Fruit fly (Drosophila melanogaster): ENCODE results near the gene CG17570.
A peak's percentile ranks its signal among the peaks of the same experiment; 100 is the strongest.

CG17570 gene

DNA sequence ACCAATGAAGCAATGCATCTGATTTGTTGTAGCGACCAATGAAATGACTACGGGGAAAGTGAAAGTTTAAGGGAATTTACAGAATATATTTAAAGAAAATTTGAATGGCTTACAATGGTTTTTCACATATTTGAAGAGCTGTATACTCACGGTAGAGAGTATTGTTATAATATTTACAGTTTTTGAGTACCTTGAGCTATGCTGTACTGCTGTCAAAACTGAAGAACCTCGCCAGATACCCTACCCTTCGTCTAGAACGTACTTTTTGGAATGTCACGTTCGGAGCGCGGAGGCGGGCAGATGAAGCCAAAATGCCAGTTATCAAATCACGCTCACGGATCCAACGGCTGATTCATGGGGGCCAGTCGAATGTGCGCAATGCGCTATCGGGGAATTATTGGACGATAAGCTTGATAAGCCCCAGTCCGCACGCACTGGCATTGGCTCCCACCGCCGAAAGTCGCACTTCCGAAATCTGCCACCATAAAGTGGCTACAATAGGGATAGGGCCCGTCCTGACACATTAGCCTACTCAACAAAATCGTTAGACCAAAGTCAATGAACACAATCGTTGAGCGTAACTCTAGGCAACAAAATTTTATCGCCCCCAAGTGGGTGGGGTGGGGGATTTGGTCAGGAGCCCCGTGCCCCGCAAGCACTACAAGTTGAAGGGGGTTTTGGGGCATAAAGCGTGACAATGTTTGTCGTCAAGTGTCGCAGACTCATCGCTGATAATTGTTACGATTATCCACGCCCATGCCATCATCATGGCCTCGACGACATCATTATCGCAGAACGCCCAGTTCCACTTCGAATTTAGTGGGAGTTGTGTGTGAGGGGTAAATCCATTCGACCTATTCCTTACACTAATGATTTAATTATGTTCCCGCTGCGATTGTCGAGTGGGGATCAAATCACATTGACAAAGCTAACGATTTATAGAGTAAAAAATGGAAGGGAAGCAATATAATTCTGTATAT, 634 bp upstream of the CG17570 start (continued):
- peak; percentile 11; the same call in 1 of the 2 replicates for TF ChIP-seq slbo (GFP tag; IDR thresholded peaks at IDR 0.05)
- no peak for TF ChIP-seq BEAF-32 (GFP tag; optimal IDR thresholded peaks at IDR 0.05)
- TF ChIP-seq gem (tag; optimal IDR thresholded peaks at IDR 0.05) = peak; percentile 40
- TF ChIP-seq Ptx1 (GFP tag; IDR thresholded peaks at IDR 0.05) = peak; percentile 30; the same call in 1 of the 2 replicates

DNA sequence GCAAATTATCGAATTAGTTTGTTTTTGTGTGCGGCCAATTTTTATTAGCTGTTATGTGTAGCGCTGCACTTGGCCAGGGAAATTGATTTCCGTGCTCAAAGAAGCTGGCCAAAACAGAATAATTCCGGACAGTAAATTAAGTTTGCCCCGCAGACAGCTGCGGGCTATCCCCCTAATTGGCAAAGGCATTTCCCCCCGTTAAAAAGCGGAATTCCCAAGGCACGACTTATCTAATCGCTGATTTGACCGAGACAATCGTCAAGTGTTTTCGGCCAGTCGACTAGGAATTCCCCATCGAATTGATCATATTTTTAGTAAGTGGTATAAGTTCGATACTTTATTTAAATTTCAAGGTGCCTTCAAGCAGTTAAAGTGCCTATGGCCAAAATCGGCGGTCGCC, 1.2 kb downstream of the CG17570 start:
- TF ChIP-seq Chrac-16 (GFP tag; optimal IDR thresholded peaks at IDR 0.05) (no peak), CG4820 (GFP tag; optimal IDR thresholded peaks at IDR 0.05) (no peak), dan (GFP tag; IDR thresholded peaks at IDR 0.05) (no peak), unc-4 (GFP tag; IDR thresholded peaks at IDR 0.05; ENCODE audit: partially characterized antibody) (no peak), exex (tag; optimal IDR thresholded peaks at IDR 0.05) (peak; percentile 67), Hey (tag; optimal IDR thresholded peaks at IDR 0.05) (peak; percentile 90), gcm2 (GFP tag; optimal IDR thresholded peaks at IDR 0.05) (no peak), H2.0 (GFP tag; IDR thresholded peaks at IDR 0.05) (no peak), CG8281 (tag; optimal IDR thresholded peaks at IDR 0.05) (no peak), sug (tag; optimal IDR thresholded peaks at IDR 0.05) (peak; percentile 11), pnt (GFP tag; optimal IDR thresholded peaks at IDR 0.05) (no peak), sd (tag; optimal IDR thresholded peaks at IDR 0.05) (peak; percentile 53), vfl (GFP tag; optimal IDR thresholded peaks at IDR 0.05) (no peak), toy (GFP tag; IDR thresholded peaks at IDR 0.05) (no peak), Deaf1 (tag; optimal IDR thresholded peaks at IDR 0.05) (no peak), CG30403 (GFP tag; optimal IDR thresholded peaks at IDR 0.05) (no peak)

DNA sequence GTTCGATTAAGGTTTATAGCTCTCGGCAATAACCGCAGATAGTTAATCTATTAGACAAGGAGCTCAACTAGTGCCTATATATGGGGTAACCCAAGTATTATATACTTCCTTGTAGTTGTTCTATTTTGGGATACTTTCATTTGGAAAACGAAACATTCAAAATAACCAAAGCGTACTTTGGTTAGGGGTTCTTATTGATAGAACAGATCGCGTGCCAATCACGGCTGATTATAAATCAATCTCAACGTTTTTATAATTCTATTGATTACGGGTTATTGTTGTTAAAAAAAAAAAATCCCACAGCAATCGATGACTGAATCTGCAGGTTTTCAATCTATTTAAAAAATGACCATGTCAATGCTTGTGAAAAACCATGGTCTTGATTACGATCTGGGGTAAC, 7.1 kb downstream of the CG17570 start, which contains the start of gene CG17571:
Gene CG17571, minus strand, starts transcription at position 101 of the 400 bp plus-strand sequence.
- TF ChIP-seq Myb (GFP tag; optimal IDR thresholded peaks at IDR 0.05) (no peak), exex (tag; optimal IDR thresholded peaks at IDR 0.05) (peak; percentile 61)

DNA sequence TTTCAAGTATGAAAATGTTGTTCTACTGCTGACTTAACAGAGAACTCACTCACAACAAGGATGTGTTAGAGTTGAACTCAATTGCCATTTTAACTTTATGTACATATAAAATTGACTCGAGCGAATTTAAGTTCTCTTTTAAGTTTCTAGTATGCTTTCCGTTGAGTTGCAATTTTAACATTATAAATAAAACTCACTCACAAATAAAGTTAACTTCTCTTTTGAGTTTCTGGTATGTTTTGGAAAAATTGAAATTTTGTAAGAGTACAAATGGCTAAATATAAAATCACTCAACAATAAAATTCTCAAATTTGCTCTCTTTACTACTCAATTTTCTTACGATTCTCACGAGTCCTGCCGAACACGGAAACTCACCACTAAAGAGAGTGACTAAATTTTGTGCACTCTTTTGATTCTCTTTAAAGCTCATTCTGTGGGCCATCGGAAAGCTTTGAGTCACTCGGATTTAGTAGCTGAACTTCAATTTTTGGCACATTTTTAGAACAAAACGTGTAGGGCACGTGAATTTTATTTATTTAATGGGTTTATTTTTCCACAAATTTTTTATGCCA, 21.6 kb downstream of the CG17570 start:
- TF ChIP-seq Trl (optimal IDR thresholded peaks at IDR 0.05) (peak; percentile 36 to 69), Trl (GFP tag; optimal IDR thresholded peaks at IDR 0.05) (no peak), Deaf1 (tag; optimal IDR thresholded peaks at IDR 0.05) (peak; percentile 84), Hr3 (GFP tag; optimal IDR thresholded peaks at IDR 0.05) (no peak), CG3163 (GFP tag; optimal IDR thresholded peaks at IDR 0.05) (peak; percentile 74), CG17802 (tag; optimal IDR thresholded peaks at IDR 0.05) (no peak), z (GFP tag; IDR thresholded peaks at IDR 0.05) (peak; percentile 90)

DNA sequence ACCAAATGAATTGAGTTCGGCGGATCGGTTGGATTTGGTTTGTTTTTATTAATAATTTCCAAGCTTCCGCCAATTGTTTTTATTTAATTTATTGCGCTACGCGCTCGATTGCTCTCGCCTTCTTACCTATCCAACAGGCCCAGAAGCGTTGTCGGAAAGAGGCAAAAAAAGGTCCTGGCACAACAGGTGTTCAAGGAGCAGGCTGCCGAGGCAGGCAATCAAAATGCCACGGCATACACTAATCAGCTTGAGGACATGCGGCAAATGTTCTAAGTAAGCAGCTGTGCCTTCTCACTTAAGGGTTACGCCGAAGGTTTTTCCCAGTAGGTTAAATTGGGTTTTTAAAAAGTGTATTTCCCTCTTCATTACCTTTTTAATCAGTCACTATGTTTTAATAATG, 24.1 kb downstream of the CG17570 start:
- TF ChIP-seq sens (GFP tag) = peak; percentile 56
- TF ChIP-seq CG10274 (GFP tag; optimal IDR thresholded peaks at IDR 0.05) = no peak
- TF ChIP-seq scrt (GFP tag; optimal IDR thresholded peaks at IDR 0.05) = peak; percentile 34
